Worm (Caenorhabditis elegans) whole organism, young adult: Measurements from ENCODE around the gene osm-6.

Experiments
- B0019.2 ChIP-seq: fragments of 200-800 bp; sonication (Bioruptor generic); conservative IDR thresholded peaks from 2 replicates; pipeline ENCODE4 v1.3.6; 2022; ENCODE audit warnings: missing genetic modification reagents, missing genetic modification characterization, missing compliant biosample characterization
- C06A6.2 ChIP-seq: fragments of 200-800 bp; sonication (Bioruptor generic); conservative IDR thresholded peaks from 2 replicates; pipeline ENCODE4 v1.3.6; 2022; ENCODE audit warnings: missing genetic modification characterization, missing compliant biosample characterization
- F10E7.11 ChIP-seq: sonication (generic microtip); optimal IDR thresholded peaks from 2 replicates; lab custom pipeline; 2017; ENCODE audit warnings: mild to moderate bottlenecking, missing genetic modification characterization, moderate library complexity, missing compliant biosample characterization
- F23B12.7 ChIP-seq: sonication (generic microtip); optimal IDR thresholded peaks from 2 replicates; lab custom pipeline; 2017; ENCODE audit warnings: missing genetic modification characterization, mild to moderate bottlenecking, missing compliant biosample characterization, antibody characterized with exemption, moderate library complexity; ENCODE audit not compliant: insufficient read depth
- F37B4.10 ChIP-seq: fragments of 200-800 bp; sonication (Bioruptor generic); IDR thresholded peaks from 2 replicates; pipeline ENCODE4 v1.3.6; 2022; ENCODE audit warnings: missing genetic modification characterization, missing compliant biosample characterization
- F49E8.2 ChIP-seq: sonication (generic microtip); optimal IDR thresholded peaks from 3 replicates; lab custom pipeline; 2017; ENCODE audit warnings: missing genetic modification characterization, mild to moderate bottlenecking, missing compliant biosample characterization, antibody characterized with exemption, moderate library complexity; ENCODE audit not compliant: insufficient read depth
- F52B5.7 ChIP-seq: sonication (generic microtip); optimal IDR thresholded peaks from 2 replicates; lab custom pipeline; 2016; ENCODE audit warnings: mild to moderate bottlenecking, missing genetic modification characterization, missing compliant biosample characterization
- F57C9.4 ChIP-seq: sonication (generic microtip); optimal IDR thresholded peaks from 2 replicates; lab custom pipeline; 2017; ENCODE audit warnings: mild to moderate bottlenecking, missing genetic modification characterization, missing compliant biosample characterization
- K12H6.12 ChIP-seq: fragments of 200-800 bp; sonication (Bioruptor generic); optimal IDR thresholded peaks from 2 replicates; lab custom pipeline; 2018; ENCODE audit warnings: mild to moderate bottlenecking, missing genetic modification characterization, missing compliant biosample characterization
- T26A5.8 ChIP-seq: sonication (generic microtip); optimal IDR thresholded peaks from 2 replicates; lab custom pipeline; 2016; ENCODE audit warnings: missing genetic modification characterization, missing compliant biosample characterization
- Y53F4B.3 ChIP-seq: fragments of 200-800 bp; sonication (Bioruptor generic); IDR thresholded peaks from 2 replicates; pipeline ENCODE4 v1.3.6; 2022; ENCODE audit warnings: missing genetic modification reagents, missing genetic modification characterization, missing compliant biosample characterization
- Y53G8AR.9 ChIP-seq: fragments of 200-800 bp; sonication (Bioruptor generic); conservative IDR thresholded peaks from 2 replicates; pipeline ENCODE4 v1.3.6; 2022; ENCODE audit warnings: missing genetic modification reagents, missing genetic modification characterization, missing compliant biosample characterization
- akir-1 ChIP-seq: fragments of 200-800 bp; sonication (Bioruptor generic); optimal IDR thresholded peaks from 2 replicates; lab custom pipeline; 2018; ENCODE audit warnings: mild to moderate bottlenecking, missing genetic modification characterization, moderate library complexity, missing compliant biosample characterization
- ama-1 ChIP-seq, 3 experiments: fragments of 150-350 bp in 1 of 3; sonication (generic microtip) in 2 of 3; optimal IDR thresholded peaks; 2 replicates each; lab custom pipeline; 2014 to 2018; ENCODE audit warnings: missing biosample characterization in 2 of 3, missing genetic modification characterization in 2 of 3, missing genetic modification reagents in 2 of 3
- bed-1 ChIP-seq: fragments of 200-800 bp; sonication (Bioruptor generic); IDR thresholded peaks from 2 replicates; pipeline ENCODE4 v1.3.6; 2022; ENCODE audit warnings: missing genetic modification reagents, missing genetic modification characterization, missing compliant biosample characterization
- cebp-1 ChIP-seq, 2 experiments: fragments of 200-800 bp in 1 of 2; sonication (Bioruptor generic) in 1 of 2; sonication (generic microtip) in 1 of 2; IDR thresholded peaks in 1 of 2; optimal IDR thresholded peaks in 1 of 2; 2 replicates each; pipeline versions ENCODE4 v1.3.6 to Lab custom; 2017 to 2022; ENCODE audit warnings: missing compliant biosample characterization in 2 of 2, missing genetic modification characterization in 2 of 2, mild to moderate bottlenecking in 1 of 2, missing genetic modification reagents in 1 of 2, moderate library complexity in 1 of 2
- ceh-100 ChIP-seq: fragments of 200-800 bp; sonication (Bioruptor generic); IDR thresholded peaks from 2 replicates; pipeline ENCODE4 v1.3.6; 2022; ENCODE audit warnings: missing genetic modification reagents, missing genetic modification characterization, missing compliant biosample characterization
- ceh-27 ChIP-seq: fragments of 200-800 bp; sonication (Bioruptor generic); optimal IDR thresholded peaks from 2 replicates; lab custom pipeline; 2018; ENCODE audit warnings: mild to moderate bottlenecking, missing genetic modification characterization, moderate library complexity, missing compliant biosample characterization
- ceh-40 ChIP-seq: fragments of 200-800 bp; sonication (Bioruptor generic); IDR thresholded peaks from 2 replicates; pipeline ENCODE4 v1.3.6; 2022; ENCODE audit warnings: missing genetic modification characterization, missing compliant biosample characterization
- ceh-91 ChIP-seq: fragments of 200-800 bp; sonication (Bioruptor generic); IDR thresholded peaks from 2 replicates; pipeline ENCODE4 v1.3.6; 2022; ENCODE audit warnings: missing genetic modification reagents, missing genetic modification characterization, missing compliant biosample characterization
- chd-7 ChIP-seq: sonication (generic microtip); optimal IDR thresholded peaks from 2 replicates; lab custom pipeline; 2016; ENCODE audit warnings: mild to moderate bottlenecking, missing genetic modification characterization, moderate library complexity, missing compliant biosample characterization
- die-1 ChIP-seq: sonication (generic microtip); optimal IDR thresholded peaks from 2 replicates; lab custom pipeline; 2016; ENCODE audit warnings: missing genotype, mild to moderate bottlenecking, missing genetic modification characterization, missing compliant biosample characterization
- dpff-1 ChIP-seq: sonication (generic microtip); optimal IDR thresholded peaks from 2 replicates; lab custom pipeline; 2017; ENCODE audit warnings: mild to moderate bottlenecking, missing genetic modification characterization, missing compliant biosample characterization
- ets-4 ChIP-seq: fragments of 200-800 bp; sonication (Bioruptor generic); optimal IDR thresholded peaks from 2 replicates; lab custom pipeline; 2018; ENCODE audit warnings: mild to moderate bottlenecking, missing genetic modification characterization, missing compliant biosample characterization
- fkh-3 ChIP-seq: sonication (generic microtip); optimal IDR thresholded peaks from 2 replicates; lab custom pipeline; 2016; ENCODE audit warnings: mild to moderate bottlenecking, missing genetic modification characterization, missing compliant biosample characterization
- hlh-12 ChIP-seq: sonication (generic microtip); optimal IDR thresholded peaks from 2 replicates; lab custom pipeline; 2016; ENCODE audit warnings: missing genetic modification characterization, missing compliant biosample characterization
- hrde-1 ChIP-seq: sonication (generic microtip); optimal IDR thresholded peaks from 2 replicates; lab custom pipeline; 2016; ENCODE audit warnings: missing genetic modification characterization, mild to moderate bottlenecking, missing compliant biosample characterization, moderate library complexity, missing genotype, missing genetic modification reagents, borderline replicate concordance
- let-526 ChIP-seq: fragments of 200-800 bp; sonication (Bioruptor generic); IDR thresholded peaks from 2 replicates; pipeline ENCODE4 v1.3.6; 2022; ENCODE audit warnings: missing genetic modification reagents, missing genetic modification characterization, missing compliant biosample characterization
- lin-26 ChIP-seq: fragments of 200-800 bp; sonication (Bioruptor generic); IDR thresholded peaks from 2 replicates; pipeline ENCODE4 v1.3.6; 2022; ENCODE audit warnings: missing genetic modification reagents, missing genetic modification characterization, missing compliant biosample characterization
- lir-1 ChIP-seq: fragments of 200-800 bp; sonication (Bioruptor generic); conservative IDR thresholded peaks from 2 replicates; pipeline ENCODE4 v1.3.6; 2022; ENCODE audit warnings: missing genetic modification reagents, missing genetic modification characterization, missing compliant biosample characterization
- lsy-27 ChIP-seq: sonication (generic microtip); optimal IDR thresholded peaks from 2 replicates; lab custom pipeline; 2017; ENCODE audit warnings: missing genetic modification characterization, mild to moderate bottlenecking, missing compliant biosample characterization, antibody characterized with exemption, missing genotype, borderline replicate concordance; ENCODE audit not compliant: insufficient read depth
- nhr-179 ChIP-seq: sonication (generic microtip); optimal IDR thresholded peaks from 2 replicates; lab custom pipeline; 2016; ENCODE audit warnings: mild to moderate bottlenecking, missing genetic modification characterization, missing compliant biosample characterization
- nhr-80 ChIP-seq: sonication (generic microtip); optimal IDR thresholded peaks from 2 replicates; lab custom pipeline; 2016; ENCODE audit warnings: missing genetic modification characterization, missing compliant biosample characterization
- nhr-90 ChIP-seq: sonication (generic microtip); optimal IDR thresholded peaks from 2 replicates; lab custom pipeline; 2016; ENCODE audit warnings: missing genotype, mild to moderate bottlenecking, missing genetic modification characterization, missing compliant biosample characterization
- sdz-38 ChIP-seq: sonication (generic microtip); optimal IDR thresholded peaks from 2 replicates; lab custom pipeline; 2016; ENCODE audit warnings: missing genotype, missing genetic modification characterization, missing compliant biosample characterization
- snpc-1.1 ChIP-seq: sonication (generic microtip); optimal IDR thresholded peaks from 2 replicates; lab custom pipeline; 2017; ENCODE audit warnings: missing genetic modification characterization, mild to moderate bottlenecking, missing compliant biosample characterization, antibody characterized with exemption, moderate library complexity, missing genotype, missing genetic modification reagents; ENCODE audit not compliant: insufficient read depth
- snpc-3.4 ChIP-seq: sonication (generic microtip); optimal IDR thresholded peaks from 2 replicates; lab custom pipeline; 2017; ENCODE audit warnings: missing genetic modification characterization, mild to moderate bottlenecking, missing compliant biosample characterization, antibody characterized with exemption, moderate library complexity, missing genotype, missing genetic modification reagents
- snpc-4 ChIP-seq, 5 experiments: fragments of 150-350 bp in 1 of 5; sonication (generic microtip) in 4 of 5; optimal IDR thresholded peaks; 2 replicates each; lab custom pipeline; 2014 to 2018; ENCODE audit warnings: missing genetic modification characterization in 5 of 5, missing biosample characterization in 3 of 5, antibody characterized with exemption in 2 of 5, mild to moderate bottlenecking in 2 of 5, missing compliant biosample characterization in 2 of 5, missing genotype in 2 of 5, moderate library complexity in 2 of 5, missing genetic modification reagents in 1 of 5
- somi-1 ChIP-seq: fragments of 200-800 bp; sonication (Bioruptor generic); optimal IDR thresholded peaks from 2 replicates; lab custom pipeline; 2018; ENCODE audit warnings: mild to moderate bottlenecking, missing genetic modification characterization, missing compliant biosample characterization
- sptf-2 ChIP-seq: fragments of 200-800 bp; sonication (Bioruptor generic); optimal IDR thresholded peaks from 2 replicates; lab custom pipeline; 2018; ENCODE audit warnings: mild to moderate bottlenecking, missing genetic modification characterization, missing compliant biosample characterization
- tbp1 ChIP-seq: fragments of 200-800 bp; sonication (Bioruptor generic); optimal IDR thresholded peaks from 2 replicates; lab custom pipeline; 2018; ENCODE audit warnings: mild to moderate bottlenecking, missing genetic modification characterization, missing compliant biosample characterization
- tbx-9 ChIP-seq: sonication (generic microtip); optimal IDR thresholded peaks from 2 replicates; lab custom pipeline; 2016; ENCODE audit warnings: borderline replicate concordance, missing genetic modification characterization, inconsistent platforms, missing compliant biosample characterization
- unc-130 ChIP-seq: sonication (generic microtip); optimal IDR thresholded peaks from 2 replicates; lab custom pipeline; 2016; ENCODE audit warnings: missing genetic modification reagents, missing genetic modification characterization, missing compliant biosample characterization
- unc-62 ChIP-seq: fragments of 150-350 bp; optimal IDR thresholded peaks from 2 replicates; lab custom pipeline; 2014; ENCODE audit warnings: missing biosample characterization, missing genetic modification reagents, missing genetic modification characterization
- zfh-2 ChIP-seq: fragments of 200-800 bp; sonication (Bioruptor generic); conservative IDR thresholded peaks from 2 replicates; pipeline ENCODE4 v1.3.6; 2022; ENCODE audit warnings: missing genetic modification reagents, missing genetic modification characterization, missing compliant biosample characterization
- ztf-18 ChIP-seq: sonication (generic microtip); optimal IDR thresholded peaks from 2 replicates; lab custom pipeline; 2016; ENCODE audit warnings: missing genotype, mild to moderate bottlenecking, missing genetic modification characterization, missing compliant biosample characterization
- ztf-25 ChIP-seq: fragments of 200-800 bp; sonication (Bioruptor generic); IDR thresholded peaks from 2 replicates; pipeline ENCODE4 v1.3.6; 2022; ENCODE audit warnings: missing genetic modification reagents, missing genetic modification characterization, missing compliant biosample characterization

The osm-6 gene

ce11 chrV:11921229-11921628, 6.0 kb downstream of the osm-6 start (continued):
- TF ChIP-seq ceh-40: no peak
- TF ChIP-seq ztf-18: no peak
- no peak for TF ChIP-seq ets-4
- no peak for TF ChIP-seq somi-1
- no peak for TF ChIP-seq nhr-179
- no peak for TF ChIP-seq zfh-2
- no peak for TF ChIP-seq tbx-9 (tag; lab: Kevin White, UChicago)
- TF ChIP-seq ceh-27 (GFP tag; lab: Kevin White, UChicago): no peak
- no peak for TF ChIP-seq lir-1
- TF ChIP-seq F49E8.2 (tag; lab: Kevin White, UChicago): no peak
- no peak for TF ChIP-seq sdz-38
- no peak for TF ChIP-seq bed-1
- TF ChIP-seq die-1 (tag; lab: Kevin White, UChicago): no peak
- TF ChIP-seq C06A6.2 (GFP tag; lab: Robert Waterston, UW): no peak
- TF ChIP-seq Y53G8AR.9 (GFP tag; lab: Robert Waterston, UW): no peak
- peak; percentile 69 for TF ChIP-seq unc-62 (GFP tag; lab: Kevin White, UChicago)
- TF ChIP-seq snpc-3.4: no peak
- no peak for TF ChIP-seq snpc-1.1 (tag; lab: Kevin White, UChicago)
- TF ChIP-seq K12H6.12 (tag; lab: Kevin White, UChicago): peak; percentile 56
- TF ChIP-seq snpc-4 (GFP tag; optimal IDR thresholded peaks at IDR 0.05; lab: Kevin White, UChicago): no peak
- TF ChIP-seq snpc-4 (tag; optimal IDR thresholded peaks at IDR 0.05; lab: Kevin White, UChicago): peak in 2 of 4 experiments; percentile 27 to 43
- no peak for TF ChIP-seq F52B5.7 (tag; lab: Kevin White, UChicago)
- no peak for TF ChIP-seq B0019.2
- TF ChIP-seq sptf-2 (GFP tag; lab: Kevin White, UChicago): no peak
- TF ChIP-seq ztf-25 (GFP tag; lab: Robert Waterston, UW): no peak
- peak; percentile 35; the same call in 1 of the 2 replicates for TF ChIP-seq lin-26 (GFP tag; lab: Robert Waterston, UW)
- no peak for TF ChIP-seq chd-7 (tag; lab: Kevin White, UChicago)
- TF ChIP-seq nhr-90 (tag; lab: Kevin White, UChicago): no peak
- TF ChIP-seq ceh-91: no peak
- TF ChIP-seq ama-1 (optimal IDR thresholded peaks at IDR 0.05; lab: Kevin White, UChicago): no peak
- TF ChIP-seq ama-1 (GFP tag; optimal IDR thresholded peaks at IDR 0.05; lab: Kevin White, UChicago): no peak
- no peak for TF ChIP-seq unc-130 (GFP tag; lab: Kevin White, UChicago)
- TF ChIP-seq let-526 (GFP tag; lab: Robert Waterston, UW): no peak
- no peak for TF ChIP-seq akir-1 (GFP tag; lab: Kevin White, UChicago)
- TF ChIP-seq hrde-1 (tag; lab: Kevin White, UChicago): no peak
- TF ChIP-seq Y53F4B.3: no peak
- no peak for TF ChIP-seq hlh-12 (tag; lab: Kevin White, UChicago)
- TF ChIP-seq F37B4.10 (GFP tag; lab: Robert Waterston, UW): no peak
- peak; percentile 26 for TF ChIP-seq tbp1
- no peak for TF ChIP-seq F57C9.4
- TF ChIP-seq ceh-100 (GFP tag; lab: Robert Waterston, UW): no peak
- no peak for TF ChIP-seq F10E7.11
- no peak for TF ChIP-seq T26A5.8 (tag; lab: Kevin White, UChicago)
- TF ChIP-seq nhr-80: peak; percentile 82
- no peak for TF ChIP-seq fkh-3 (tag; lab: Kevin White, UChicago)
- peak; percentile 76; the same call in 1 of the 2 replicates for TF ChIP-seq cebp-1 (GFP tag; IDR thresholded peaks at IDR 0.05; lab: Robert Waterston, UW)
- TF ChIP-seq cebp-1 (tag; optimal IDR thresholded peaks at IDR 0.05; lab: Kevin White, UChicago): peak; percentile 86
- TF ChIP-seq dpff-1 (tag; lab: Kevin White, UChicago): no peak
- TF ChIP-seq lsy-27 (tag; lab: Kevin White, UChicago): no peak
- no peak for TF ChIP-seq F23B12.7 (tag; lab: Kevin White, UChicago)
